Fruit fly (Drosophila melanogaster): Measurements from ENCODE around the gene CG9072.

Gene CG9072

DNA sequence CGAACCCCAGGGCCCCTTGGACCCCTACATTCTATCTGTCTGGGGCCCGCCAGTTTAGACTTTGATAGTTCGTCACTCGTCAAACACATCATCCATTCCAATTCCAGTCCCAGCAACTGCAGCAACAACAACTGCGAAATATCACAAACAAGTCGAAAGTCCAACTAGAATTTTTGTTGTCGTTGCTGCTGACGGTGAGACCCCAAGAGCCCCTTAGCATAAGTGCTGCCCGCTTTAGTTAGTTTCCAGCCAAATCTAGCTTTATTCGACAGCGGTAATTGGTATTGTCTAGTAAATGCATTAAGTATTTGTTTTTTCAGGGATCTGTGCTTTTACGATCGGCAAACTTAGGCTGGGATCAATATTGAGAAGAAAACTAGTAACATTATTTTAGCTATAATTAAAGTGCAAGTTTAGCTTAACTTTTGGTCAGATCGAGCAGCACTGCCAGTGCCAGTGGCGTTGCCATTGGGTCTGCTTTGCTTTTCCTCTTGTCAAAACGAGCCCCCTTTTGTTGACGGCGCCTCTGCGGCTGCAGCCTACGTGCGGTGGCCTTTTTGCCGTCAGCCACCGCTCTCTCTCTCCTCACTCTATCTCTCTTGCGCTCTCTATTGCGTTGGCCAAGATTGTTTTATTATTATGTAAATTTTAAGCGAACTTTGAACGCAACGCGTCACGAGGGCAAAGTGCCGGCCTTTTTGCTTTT, 21.0 kb downstream of the CG9072 start (continued):
- TF ChIP-seq gce (GFP tag; IDR thresholded peaks at IDR 0.05) (peak; percentile 51; the same call in 1 of the 3 replicates), CG9797 (GFP tag; optimal IDR thresholded peaks at IDR 0.05) (peak; percentile 26), Doc2 (GFP tag; IDR thresholded peaks at IDR 0.05) (peak; percentile 61; the same call in 1 of the 2 replicates), CG11456 (GFP tag; IDR thresholded peaks at IDR 0.05) (peak; percentile 96), sna (GFP tag; IDR thresholded peaks at IDR 0.05; ENCODE audit: partially characterized antibody) (no peak), da (GFP tag; optimal IDR thresholded peaks at IDR 0.05) (peak; percentile 76), ash1 (GFP tag; optimal IDR thresholded peaks at IDR 0.05) (peak; percentile 74), CG10654 (GFP tag; optimal IDR thresholded peaks at IDR 0.05) (peak; percentile 84), E2f2 (GFP tag; IDR thresholded peaks at IDR 0.05) (peak; percentile 67), nmo (GFP tag; optimal IDR thresholded peaks at IDR 0.05) (peak; percentile 86), pita (GFP tag; optimal IDR thresholded peaks at IDR 0.05) (no peak), chn (GFP tag; optimal IDR thresholded peaks at IDR 0.05) (peak; percentile 93), sima (GFP tag; optimal IDR thresholded peaks at IDR 0.05) (peak; percentile 26), bigmax (GFP tag; optimal IDR thresholded peaks at IDR 0.05) (no peak), Hey (tag; optimal IDR thresholded peaks at IDR 0.05) (peak; percentile 67), Hmr (GFP tag; optimal IDR thresholded peaks at IDR 0.05) (peak; percentile 93), Nf-YA (GFP tag; IDR thresholded peaks at IDR 0.05) (peak; percentile 66), CG16813 (GFP tag; IDR thresholded peaks at IDR 0.05; ENCODE audit: partially characterized antibody) (no peak), Atf-2 (GFP tag; optimal IDR thresholded peaks at IDR 0.05) (peak; percentile 93), CG17802 (tag; optimal IDR thresholded peaks at IDR 0.05) (peak; percentile 52), Jarid2 (GFP tag; optimal IDR thresholded peaks at IDR 0.05) (peak; percentile 57), wdn (GFP tag; IDR thresholded peaks at IDR 0.05) (peak; percentile 78), dysf (GFP tag; IDR thresholded peaks at IDR 0.05) (peak; percentile 93), Dfd (GFP tag; optimal IDR thresholded peaks at IDR 0.05) (no peak), zfh2 (GFP tag; optimal IDR thresholded peaks at IDR 0.05) (peak; percentile 93), CG6791 (GFP tag; IDR thresholded peaks at IDR 0.05; ENCODE audit: partially characterized antibody) (no peak), chif (GFP tag; optimal IDR thresholded peaks at IDR 0.05) (peak; percentile 86 to 93), CG8924 (tag; optimal IDR thresholded peaks at IDR 0.05) (peak; percentile 89), caup (GFP tag; optimal IDR thresholded peaks at IDR 0.05; ENCODE audit: severe bottlenecking) (peak; percentile 81), BEAF-32 (GFP tag; optimal IDR thresholded peaks at IDR 0.05) (peak; percentile 11), CG12071 (GFP tag; optimal IDR thresholded peaks at IDR 0.05) (peak; percentile 70), Hr78 (GFP tag; optimal IDR thresholded peaks at IDR 0.05) (peak in 1 of 2 experiments; percentile 95), MESR4 (GFP tag; optimal IDR thresholded peaks at IDR 0.05) (no peak), CG11398 (GFP tag; optimal IDR thresholded peaks at IDR 0.05) (peak; percentile 84), CG12219 (GFP tag; optimal IDR thresholded peaks at IDR 0.05) (peak; percentile 85), CTCF (GFP tag; optimal IDR thresholded peaks at IDR 0.05) (peak; percentile 25), nerfin-2 (GFP tag; IDR thresholded peaks at IDR 0.05; ENCODE audit: partially characterized antibody) (no peak), CG1529 (GFP tag; optimal IDR thresholded peaks at IDR 0.05) (peak; percentile 71), CG5953 (GFP tag; IDR thresholded peaks at IDR 0.05) (peak; percentile 83), Optix (GFP tag; IDR thresholded peaks at IDR 0.05) (peak; percentile 80)

Data from whole organism, embryonic.